Worm (Caenorhabditis elegans): ENCODE measurements around the gene F21C10.6.

ce11 chrV:9082350-9082749 is 41.9 kb upstream of the F21C10.6 start:
- no peak for TF ChIP-seq let-526 (GFP tag; IDR thresholded peaks at IDR 0.05)
- TF ChIP-seq T07F8.4 (tag; optimal IDR thresholded peaks at IDR 0.05) = no peak
- no peak for TF ChIP-seq snpc-4 (GFP tag; optimal IDR thresholded peaks at IDR 0.05)
- TF ChIP-seq snpc-4 (tag; optimal IDR thresholded peaks at IDR 0.05) = no peak
- no peak for TF ChIP-seq ztf-28 (GFP tag; IDR thresholded peaks at IDR 0.05)
- TF ChIP-seq pha-4 (tag; optimal IDR thresholded peaks at IDR 0.05) = no peak
- TF ChIP-seq ztf-18 (tag; optimal IDR thresholded peaks at IDR 0.05) = no peak
- TF ChIP-seq lin-40 (tag; optimal IDR thresholded peaks at IDR 0.05) = no peak
- TF ChIP-seq ceh-27 (GFP tag; optimal IDR thresholded peaks at IDR 0.05) = no peak
- TF ChIP-seq unc-62 (GFP tag; optimal IDR thresholded peaks at IDR 0.05) = no peak
- no peak for TF ChIP-seq mxl-1 (tag; optimal IDR thresholded peaks at IDR 0.05)
